Worm (Caenorhabditis elegans): ENCODE results near the gene F25E2.2.

- no peak for TF ChIP-seq med-1 (GFP tag; optimal IDR thresholded peaks at IDR 0.05; ENCODE audit: insufficient read depth)
- TF ChIP-seq ref-1 (GFP tag; conservative IDR thresholded peaks at IDR 0.05), result no peak
- TF ChIP-seq T22C8.4 (GFP tag; IDR thresholded peaks at IDR 0.05), result no peak
- no peak for TF ChIP-seq ztf-29 (GFP tag; IDR thresholded peaks at IDR 0.05)
- TF ChIP-seq cog-1 (tag; optimal IDR thresholded peaks at IDR 0.05), result no peak
- no peak for TF ChIP-seq ztf-23 (GFP tag; IDR thresholded peaks at IDR 0.05)
Measured at ce11 chrX:859401-859800, 48.8 kb upstream of the F25E2.2 start, which contains the start of gene F56F10.2.
